Fruit fly (Drosophila melanogaster) whole organism, adult: ENCODE measurements around the gene Oatp74D.

Source experiments
- CG11617 ChIP-seq: fragments of 200-800 bp; sonication (Bioruptor generic); optimal IDR thresholded peaks from 2 replicates; lab custom pipeline; 2017; ENCODE audit warnings: mild to moderate bottlenecking, missing biosample characterization, missing genetic modification reagents, missing genetic modification characterization
- CG12768 ChIP-seq: fragments of 200-800 bp; sonication (Bioruptor generic); optimal IDR thresholded peaks from 2 replicates; lab custom pipeline; 2017; ENCODE audit warnings: missing biosample characterization, missing genetic modification characterization, mild to moderate bottlenecking, moderate library complexity, missing genetic modification reagents
- CG14711 ChIP-seq: fragments of 200-800 bp; sonication (Bioruptor generic); optimal IDR thresholded peaks from 2 replicates; lab custom pipeline; 2018; ENCODE audit warnings: missing biosample characterization, mild to moderate bottlenecking, missing genetic modification characterization, moderate library complexity
- CG1620 ChIP-seq: fragments of 200-800 bp; sonication (Bioruptor generic); optimal IDR thresholded peaks from 2 replicates; lab custom pipeline; 2016; ENCODE audit warnings: missing biosample characterization, missing genetic modification characterization
- CG33017 ChIP-seq: fragments of 200-800 bp; sonication (Bioruptor generic); optimal IDR thresholded peaks from 2 replicates; lab custom pipeline; 2018; ENCODE audit warnings: missing biosample characterization, mild to moderate bottlenecking, missing genetic modification characterization, moderate library complexity
- CG7045 ChIP-seq: fragments of 200-800 bp; sonication (Bioruptor generic); optimal IDR thresholded peaks from 2 replicates; lab custom pipeline; 2017; ENCODE audit warnings: missing biosample characterization, mild to moderate bottlenecking, missing genetic modification characterization
- Crg-1 ChIP-seq: fragments of 200-800 bp; sonication (Bioruptor generic); optimal IDR thresholded peaks from 2 replicates; lab custom pipeline; 2016; ENCODE audit warnings: missing biosample characterization, missing genetic modification characterization
- Mnt ChIP-seq: fragments of 200-800 bp; sonication (Bioruptor generic); optimal IDR thresholded peaks from 2 replicates; lab custom pipeline; 2016; ENCODE audit warnings: missing biosample characterization, mild to moderate bottlenecking, missing genetic modification characterization
- bab1 ChIP-seq: fragments of 200-800 bp; sonication (Bioruptor generic); optimal IDR thresholded peaks from 3 replicates; lab custom pipeline; 2019; ENCODE audit warnings: missing biosample characterization, mild to moderate bottlenecking, missing genetic modification characterization, moderate library complexity
- cnc ChIP-seq, 2 experiments: fragments of >200 bp; optimal IDR thresholded peaks; 2 replicates each; lab custom pipeline; 2017
- kay ChIP-seq: fragments of 200-800 bp; sonication (Bioruptor generic); peaks from one replicate; lab custom pipeline; 2016; ENCODE audit warnings: missing biosample characterization, missing genetic modification characterization, borderline replicate concordance
- ovo ChIP-seq: fragments of 200-800 bp; sonication (Bioruptor generic); optimal IDR thresholded peaks from 2 replicates; lab custom pipeline; 2016; ENCODE audit warnings: missing biosample characterization, missing genetic modification characterization
- pad ChIP-seq: fragments of 200-800 bp; sonication (Bioruptor generic); optimal IDR thresholded peaks from 3 replicates; lab custom pipeline; 2017; ENCODE audit warnings: missing biosample characterization, missing genetic modification characterization, mild to moderate bottlenecking, moderate library complexity, missing genetic modification reagents
- toe ChIP-seq: fragments of 200-800 bp; sonication (Bioruptor generic); optimal IDR thresholded peaks from 2 replicates; lab custom pipeline; 2016; ENCODE audit warnings: missing biosample characterization, missing genetic modification characterization

DNA sequence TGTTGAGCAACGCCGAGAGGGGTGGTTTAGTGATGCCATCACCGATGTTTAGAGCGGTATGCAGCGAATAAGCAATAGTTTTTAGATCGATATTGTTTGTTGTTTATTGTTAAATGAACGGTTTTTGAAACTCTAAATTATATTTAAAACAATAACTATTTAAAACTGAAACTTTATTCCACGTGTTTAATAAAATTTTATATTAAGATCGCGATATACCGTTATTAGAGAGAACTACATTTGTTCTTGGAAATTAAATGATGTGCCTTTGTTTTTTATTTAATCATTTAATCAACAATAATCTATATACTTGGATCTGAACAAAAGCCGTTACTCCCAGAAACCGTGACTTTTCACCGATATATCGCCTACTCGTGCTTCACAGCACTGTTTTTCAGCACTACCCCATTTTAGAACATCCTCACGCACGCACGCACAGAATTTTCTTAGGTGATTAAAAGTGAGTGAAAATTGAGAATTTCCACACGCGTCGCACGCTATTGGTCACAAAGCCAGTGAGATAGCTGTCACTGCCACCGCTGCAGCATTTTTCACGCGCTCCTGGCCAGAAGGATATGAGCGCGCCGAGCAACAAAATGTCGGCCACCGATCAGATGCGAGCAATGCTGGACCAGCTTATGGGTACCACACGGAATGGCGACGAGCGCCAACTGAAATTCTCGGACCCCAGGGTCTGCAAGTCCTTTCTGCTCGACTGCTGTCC lies 27.1 kb downstream of the Oatp74D start, which contains the start of the genes U4-U6-60K and CG7564:
- TF ChIP-seq cnc (optimal IDR thresholded peaks at IDR 0.05; lab: Kevin White, UChicago): no peak
- peak; percentile 6 for TF ChIP-seq bab1 (GFP tag; lab: Kevin White, UChicago)
- TF ChIP-seq CG7045 (GFP tag; lab: Kevin White, UChicago): peak; percentile 54
- TF ChIP-seq kay: no peak
- TF ChIP-seq CG11617 (GFP tag; lab: Kevin White, UChicago): peak; percentile 74
- TF ChIP-seq pad (GFP tag; lab: Kevin White, UChicago): peak; percentile 80
- TF ChIP-seq Crg-1: peak; percentile 81
- peak; percentile 77 for TF ChIP-seq toe (GFP tag; lab: Kevin White, UChicago)
- peak; percentile 81 for TF ChIP-seq CG1620 (GFP tag; lab: Kevin White, UChicago)
- peak; percentile 77 for TF ChIP-seq ovo (GFP tag; lab: Kevin White, UChicago)
- TF ChIP-seq CG14711 (tag; lab: Kevin White, UChicago): peak; percentile 57
- peak; percentile 64 for TF ChIP-seq Mnt (GFP tag; lab: Kevin White, UChicago)
- TF ChIP-seq CG33017 (tag; lab: Kevin White, UChicago): peak; percentile 28
- peak; percentile 62 for TF ChIP-seq CG12768 (GFP tag; lab: Kevin White, UChicago)
